Fruit fly (Drosophila melanogaster) whole organism, embryonic: ENCODE measurements around the gene Cisd2.

Source experiments
- B-H1 ChIP-seq: fragments of 200-800 bp; sonication (Bioruptor generic); IDR thresholded peaks from 3 replicates; pipeline ENCODE4 v1.3.6; 2022; ENCODE audit warnings: missing biosample characterization, missing genetic modification characterization
- BEAF-32 ChIP-seq: fragments of 200-800 bp; sonication (Bioruptor generic); optimal IDR thresholded peaks from 3 replicates; lab custom pipeline; 2017; ENCODE audit warnings: missing biosample characterization, missing genetic modification characterization, mild to moderate bottlenecking, moderate library complexity, missing genetic modification reagents
- CG11093 ChIP-seq: fragments of 200-800 bp; sonication (Bioruptor generic); IDR thresholded peaks from 3 replicates; pipeline ENCODE4 v1.3.6; 2022; ENCODE audit warnings: missing biosample characterization, missing genetic modification characterization
- CG11560 ChIP-seq: fragments of 200-800 bp; sonication (Bioruptor generic); IDR thresholded peaks from 3 replicates; pipeline ENCODE4 v1.3.6; 2022; ENCODE audit warnings: missing biosample characterization, missing genetic modification characterization
- CG13894 ChIP-seq: fragments of 200-800 bp; sonication (Bioruptor generic); optimal IDR thresholded peaks from 3 replicates; lab custom pipeline; 2018; ENCODE audit warnings: missing biosample characterization, mild to moderate bottlenecking, missing genetic modification characterization, moderate library complexity
- CG15479 ChIP-seq: fragments of 200-800 bp; sonication (Bioruptor generic); optimal IDR thresholded peaks from 3 replicates; lab custom pipeline; 2019; ENCODE audit warnings: missing biosample characterization, mild to moderate bottlenecking, missing genetic modification characterization, moderate library complexity
- CG15514 ChIP-seq: fragments of 200-800 bp; sonication (Bioruptor generic); optimal IDR thresholded peaks from 3 replicates; lab custom pipeline; 2017; ENCODE audit warnings: missing biosample characterization, missing genetic modification characterization, mild to moderate bottlenecking, moderate library complexity, missing genetic modification reagents
- CG16813 ChIP-seq: fragments of 200-800 bp; sonication (Bioruptor generic); IDR thresholded peaks from 3 replicates; pipeline ENCODE4 v1.3.6; 2022; ENCODE audit warnings: missing biosample characterization, missing genetic modification characterization; ENCODE audit not compliant: partially characterized antibody
- CG17361 ChIP-seq: fragments of 200-800 bp; sonication (Bioruptor generic); IDR thresholded peaks from 3 replicates; pipeline ENCODE4 v1.3.6; 2022; ENCODE audit warnings: missing biosample characterization, missing genetic modification characterization
- CG17829 ChIP-seq: fragments of 200-800 bp; optimal IDR thresholded peaks from 2 replicates; lab custom pipeline; 2019; ENCODE audit warnings: missing biosample characterization, mild to moderate bottlenecking, missing genetic modification characterization, moderate library complexity
- CG30020 ChIP-seq: fragments of 200-800 bp; optimal IDR thresholded peaks from 2 replicates; lab custom pipeline; 2019; ENCODE audit warnings: missing biosample characterization, mild to moderate bottlenecking, missing genetic modification characterization, moderate library complexity
- CG31365 ChIP-seq: fragments of 200-800 bp; sonication (Bioruptor generic); optimal IDR thresholded peaks from 2 replicates; lab custom pipeline; 2018; ENCODE audit warnings: missing biosample characterization, mild to moderate bottlenecking, missing genetic modification characterization
- CG32772 ChIP-seq: fragments of 200-800 bp; sonication (Bioruptor generic); IDR thresholded peaks from 2 replicates; pipeline ENCODE4 v1.3.6; 2022; ENCODE audit warnings: missing biosample characterization, missing genetic modification characterization
- CG3281 ChIP-seq: fragments of 200-800 bp; sonication (Bioruptor generic); optimal IDR thresholded peaks from 3 replicates; lab custom pipeline; 2017; ENCODE audit warnings: missing biosample characterization, mild to moderate bottlenecking, missing genetic modification characterization
- CG34376 ChIP-seq: fragments of 200-800 bp; sonication (Bioruptor generic); optimal IDR thresholded peaks from 2 replicates; lab custom pipeline; 2018; ENCODE audit warnings: missing biosample characterization, mild to moderate bottlenecking, missing genetic modification characterization
- CG34422 ChIP-seq: fragments of 200-800 bp; sonication (Bioruptor generic); IDR thresholded peaks from 3 replicates; pipeline ENCODE4 v1.3.6; 2022; ENCODE audit warnings: missing biosample characterization, missing genetic modification characterization
- CG4617 ChIP-seq: fragments of 200-800 bp; sonication (Bioruptor generic); optimal IDR thresholded peaks from 3 replicates; lab custom pipeline; 2016; ENCODE audit warnings: missing biosample characterization, missing genetic modification characterization, borderline replicate concordance
- CG6791 ChIP-seq: fragments of 200-800 bp; sonication (Bioruptor generic); IDR thresholded peaks from 3 replicates; pipeline ENCODE4 v1.3.6; 2022; ENCODE audit warnings: missing biosample characterization, missing genetic modification characterization; ENCODE audit not compliant: partially characterized antibody
- CG7556 ChIP-seq: fragments of 200-800 bp; sonication (Bioruptor generic); optimal IDR thresholded peaks from 2 replicates; lab custom pipeline; 2017; ENCODE audit warnings: missing biosample characterization, mild to moderate bottlenecking, missing genetic modification characterization
- CG7963 ChIP-seq: fragments of 200-800 bp; sonication (Bioruptor generic); IDR thresholded peaks from 3 replicates; pipeline ENCODE4 v1.3.6; 2022; ENCODE audit warnings: missing biosample characterization, missing genetic modification characterization; ENCODE audit not compliant: partially characterized antibody
- CG8281 ChIP-seq: fragments of 200-800 bp; sonication (Bioruptor generic); optimal IDR thresholded peaks from 2 replicates; lab custom pipeline; 2018; ENCODE audit warnings: missing biosample characterization, mild to moderate bottlenecking, missing genetic modification characterization, moderate library complexity
- CG8290 ChIP-seq, 3 experiments: fragments of 200-800 bp; sonication (Bioruptor generic); optimal IDR thresholded peaks; 2 replicates each; lab custom pipeline; 2016 to 2019; ENCODE audit warnings: missing biosample characterization in 3 of 3, missing genetic modification characterization in 3 of 3, mild to moderate bottlenecking in 2 of 3, moderate library complexity in 1 of 3
- CG8765 ChIP-seq: fragments of 200-800 bp; sonication (Bioruptor generic); IDR thresholded peaks from 2 replicates; pipeline ENCODE4 v1.3.6; 2022; ENCODE audit warnings: missing biosample characterization, missing genetic modification characterization
- CG9797 ChIP-seq: fragments of 200-800 bp; sonication (Bioruptor generic); optimal IDR thresholded peaks from 3 replicates; lab custom pipeline; 2018; ENCODE audit warnings: missing biosample characterization, mild to moderate bottlenecking, missing genetic modification characterization
- CHES-1-like ChIP-seq: fragments of 200-800 bp; sonication (Bioruptor generic); optimal IDR thresholded peaks from 2 replicates; lab custom pipeline; 2016; ENCODE audit warnings: missing biosample characterization, missing genetic modification characterization
- CTCF ChIP-seq: fragments of 200-800 bp; sonication (Bioruptor generic); optimal IDR thresholded peaks from 2 replicates; lab custom pipeline; 2017; ENCODE audit warnings: missing biosample characterization, mild to moderate bottlenecking, missing genetic modification characterization, moderate library complexity
- Deaf1 ChIP-seq: fragments of 200-800 bp; optimal IDR thresholded peaks from 3 replicates; lab custom pipeline; 2019; ENCODE audit warnings: missing biosample characterization, mild to moderate bottlenecking, missing genetic modification characterization, moderate library complexity
- Dip2 ChIP-seq: fragments of 200-800 bp; sonication (Bioruptor generic); IDR thresholded peaks from 2 replicates; pipeline ENCODE4 v1.3.6; 2022; ENCODE audit warnings: missing biosample characterization, missing genetic modification characterization
- E2f2 ChIP-seq: fragments of 200-800 bp; sonication (Bioruptor generic); IDR thresholded peaks from 2 replicates; pipeline ENCODE4 v1.3.6; 2022; ENCODE audit warnings: missing biosample characterization, missing genetic modification characterization
- Ets97D ChIP-seq: fragments of 200-800 bp; sonication (Bioruptor generic); optimal IDR thresholded peaks from 3 replicates; lab custom pipeline; 2016; ENCODE audit warnings: missing biosample characterization, missing genetic modification characterization
- HmgD ChIP-seq: fragments of 200-800 bp; sonication (Bioruptor generic); optimal IDR thresholded peaks from 3 replicates; lab custom pipeline; 2016; ENCODE audit warnings: missing biosample characterization, missing genetic modification characterization
- MBD-R2 ChIP-seq: fragments of 200-800 bp; sonication (Bioruptor generic); IDR thresholded peaks from 2 replicates; pipeline ENCODE4 v1.3.6; 2022; ENCODE audit warnings: missing biosample characterization, missing genetic modification characterization
- Med ChIP-seq: fragments of 200-800 bp; sonication (Bioruptor generic); peaks from one replicate; lab custom pipeline; 2016; ENCODE audit warnings: missing biosample characterization, missing genetic modification characterization, mild to moderate bottlenecking, inconsistent platforms, moderate library complexity
- Myb ChIP-seq: fragments of 200-800 bp; sonication (Bioruptor generic); optimal IDR thresholded peaks from 2 replicates; lab custom pipeline; 2016; ENCODE audit warnings: missing biosample characterization, missing genetic modification characterization
- Nf-YA ChIP-seq: fragments of 200-800 bp; sonication (Bioruptor generic); IDR thresholded peaks from 2 replicates; pipeline ENCODE4 v1.3.6; 2022; ENCODE audit warnings: missing biosample characterization, missing genetic modification characterization
- Pdp1 ChIP-seq, 2 experiments: fragments of 200-800 bp; sonication (Bioruptor generic); optimal IDR thresholded peaks; 3 replicates each; lab custom pipeline; 2016; ENCODE audit warnings: missing biosample characterization in 2 of 2, missing genetic modification characterization in 2 of 2, mild to moderate bottlenecking in 1 of 2, moderate library complexity in 1 of 2
- ara ChIP-seq: fragments of 200-800 bp; sonication (Bioruptor generic); IDR thresholded peaks from 2 replicates; pipeline ENCODE4 v1.3.6; 2022; ENCODE audit warnings: missing biosample characterization, missing genetic modification characterization
- ato ChIP-seq: fragments of 200-800 bp; sonication (Bioruptor generic); IDR thresholded peaks from 2 replicates; pipeline ENCODE4 v1.3.6; 2022; ENCODE audit warnings: missing biosample characterization, missing genetic modification characterization; ENCODE audit not compliant: partially characterized antibody
- bbx ChIP-seq: fragments of 200-800 bp; sonication (Bioruptor generic); IDR thresholded peaks from 2 replicates; pipeline ENCODE4 v1.3.6; 2022; ENCODE audit warnings: missing biosample characterization, missing genetic modification characterization; ENCODE audit not compliant: partially characterized antibody
- cad ChIP-seq: fragments of >200 bp; optimal IDR thresholded peaks from 2 replicates; lab custom pipeline; 2017; ENCODE audit warnings: missing biosample characterization, missing genetic modification characterization
- chn ChIP-seq: fragments of 200-800 bp; sonication (Bioruptor generic); optimal IDR thresholded peaks from 2 replicates; lab custom pipeline; 2016; ENCODE audit warnings: missing biosample characterization, missing genetic modification characterization
- ci ChIP-seq: fragments of 200-800 bp; sonication (Bioruptor generic); IDR thresholded peaks from 3 replicates; pipeline ENCODE4 v1.3.6; 2022; ENCODE audit warnings: missing biosample characterization, missing genetic modification characterization
- ems ChIP-seq: fragments of 200-800 bp; sonication (Bioruptor generic); optimal IDR thresholded peaks from 3 replicates; lab custom pipeline; 2016; ENCODE audit warnings: missing biosample characterization, missing genetic modification characterization
- hbn ChIP-seq: fragments of 200-800 bp; sonication (Bioruptor generic); IDR thresholded peaks from 2 replicates; pipeline ENCODE4 v1.3.6; 2022; ENCODE audit warnings: missing biosample characterization, missing genetic modification characterization; ENCODE audit not compliant: partially characterized antibody
- nerfin-2 ChIP-seq: fragments of 200-800 bp; sonication (Bioruptor generic); IDR thresholded peaks from 2 replicates; pipeline ENCODE4 v1.3.6; 2022; ENCODE audit warnings: missing biosample characterization, missing genetic modification characterization; ENCODE audit not compliant: partially characterized antibody
- phol ChIP-seq: fragments of 200-800 bp; sonication (Bioruptor generic); optimal IDR thresholded peaks from 3 replicates; lab custom pipeline; 2018; ENCODE audit warnings: missing biosample characterization, mild to moderate bottlenecking, missing genetic modification characterization, moderate library complexity
- unc-4 ChIP-seq: fragments of 200-800 bp; sonication (Bioruptor generic); IDR thresholded peaks from 2 replicates; pipeline ENCODE4 v1.3.6; 2022; ENCODE audit warnings: missing biosample characterization, missing genetic modification characterization; ENCODE audit not compliant: partially characterized antibody

Gene Cisd2

DNA sequence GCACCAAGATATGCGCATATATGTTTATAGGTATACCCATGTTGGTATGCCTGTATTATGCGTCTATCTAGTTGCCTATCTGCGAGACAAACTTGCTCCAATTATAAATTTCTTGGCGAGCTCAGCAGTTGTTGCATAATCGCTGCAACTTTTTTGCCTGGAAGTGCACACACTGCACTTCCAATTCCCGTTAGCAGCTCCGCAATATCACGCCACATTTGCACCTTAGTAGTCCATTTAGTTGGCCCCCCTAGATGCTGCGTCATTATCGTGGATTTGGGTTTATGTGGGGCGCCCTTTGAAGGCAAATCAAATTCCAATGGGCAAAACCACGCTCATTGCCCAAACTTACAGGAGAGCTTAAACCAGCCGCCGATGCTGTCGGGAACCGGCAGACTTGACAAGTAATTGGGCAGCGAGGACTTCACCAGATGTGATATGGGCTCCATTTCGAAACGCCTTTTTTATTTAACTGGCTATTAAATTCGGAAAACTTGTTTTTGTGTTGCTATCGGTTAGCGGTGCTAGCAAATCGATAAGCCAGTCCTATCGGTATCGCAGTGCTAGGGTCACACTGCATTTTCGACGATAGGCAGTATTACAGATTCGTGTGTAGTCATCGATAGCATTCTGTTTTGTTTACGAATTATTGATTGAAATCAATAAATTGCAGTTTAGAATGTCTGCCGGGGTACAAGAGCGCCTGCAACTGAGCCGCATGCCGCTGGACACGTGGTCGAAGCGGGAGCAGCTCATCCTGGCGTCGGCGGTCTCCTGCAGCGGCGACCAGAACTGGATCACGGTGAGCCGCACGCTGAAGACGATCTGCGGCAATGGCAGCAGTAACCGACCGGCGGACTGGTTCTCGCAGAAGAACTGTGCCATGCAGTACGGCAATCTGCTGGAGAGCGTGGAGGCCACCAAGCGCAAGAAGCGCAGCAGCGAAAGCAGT lies at the start of gene Cisd2, which contains the start of gene Brd8 (continued):
- TF ChIP-seq Deaf1 (tag; lab: Kevin White, UChicago): no peak
- peak; percentile 86 for TF ChIP-seq CG9797 (GFP tag; lab: Kevin White, UChicago)
- peak; percentile 76; the same call in 2 of the 3 replicates for TF ChIP-seq CG11560 (tag; lab: Robert Waterston, UW)
- no peak for TF ChIP-seq CG7556
- TF ChIP-seq hbn: peak; percentile 88
- TF ChIP-seq CG7963: peak; percentile 98
- 0 out of 3 replicates have a peak, but pooled peaks have one; percentile 14 for TF ChIP-seq CG17361 (GFP tag; lab: Robert Waterston, UW)
- peak; percentile 94 for TF ChIP-seq nerfin-2 (GFP tag; lab: Robert Waterston, UW)
- peak; percentile 28 for TF ChIP-seq phol
- peak; percentile 91 for TF ChIP-seq unc-4 (GFP tag; lab: Robert Waterston, UW)
- TF ChIP-seq MBD-R2 (GFP tag; lab: Robert Waterston, UW): peak; percentile 93
- TF ChIP-seq CG34422 (GFP tag; lab: Robert Waterston, UW): peak; percentile 47; the same call in 1 of the 3 replicates
- peak; percentile 81 for TF ChIP-seq Med (GFP tag; lab: Kevin White, UChicago)
- TF ChIP-seq CG15479 (GFP tag; lab: Kevin White, UChicago): no peak
- no peak for TF ChIP-seq CG3281
- no peak for TF ChIP-seq Dip2 (GFP tag; lab: Robert Waterston, UW)
- TF ChIP-seq ems (GFP tag; lab: Kevin White, UChicago): no peak
- TF ChIP-seq CG15514 (GFP tag; lab: Kevin White, UChicago): peak; percentile 84
- TF ChIP-seq CG17829 (tag; lab: Kevin White, UChicago): peak; percentile 46
- TF ChIP-seq CHES-1-like: peak; percentile 63
- no peak for TF ChIP-seq B-H1 (GFP tag; lab: Robert Waterston, UW)
- TF ChIP-seq CG16813 (GFP tag; lab: Robert Waterston, UW): peak; percentile 92
- no peak for TF ChIP-seq CG32772 (GFP tag; lab: Robert Waterston, UW)
- peak; percentile 97 for TF ChIP-seq bbx (GFP tag; lab: Robert Waterston, UW)
- TF ChIP-seq CG8281 (tag; lab: Kevin White, UChicago): peak; percentile 43
- peak; percentile 85 for TF ChIP-seq CG4617 (GFP tag; lab: Kevin White, UChicago)
- peak; percentile 62 for TF ChIP-seq E2f2 (GFP tag; lab: Robert Waterston, UW)
- peak; percentile 6 for TF ChIP-seq CG13894
- no peak for TF ChIP-seq cad (GFP tag; lab: Kevin White, UChicago)
- no peak for TF ChIP-seq CG8290 (GFP tag; optimal IDR thresholded peaks at IDR 0.05; lab: Kevin White, UChicago)
- TF ChIP-seq CG8290 (tag; optimal IDR thresholded peaks at IDR 0.05; lab: Kevin White, UChicago): peak in 1 of 2 experiments; percentile 51
- TF ChIP-seq CG31365 (tag; lab: Kevin White, UChicago): no peak
- TF ChIP-seq Myb (GFP tag; lab: Kevin White, UChicago): peak; percentile 47
- peak; percentile 44 for TF ChIP-seq HmgD (GFP tag; lab: Kevin White, UChicago)
- TF ChIP-seq BEAF-32 (GFP tag; lab: Kevin White, UChicago): peak; percentile 91
- TF ChIP-seq chn (GFP tag; lab: Kevin White, UChicago): no peak
- TF ChIP-seq CG30020 (tag; lab: Kevin White, UChicago): peak; percentile 29
- no peak for TF ChIP-seq ara
- TF ChIP-seq ato (GFP tag; lab: Robert Waterston, UW): peak; percentile 96
- TF ChIP-seq CG34376 (GFP tag; lab: Kevin White, UChicago): no peak
- no peak for TF ChIP-seq CG11093 (GFP tag; lab: Robert Waterston, UW)
- peak; percentile 35; the same call in 1 of the 3 replicates for TF ChIP-seq ci (GFP tag; lab: Robert Waterston, UW)
- no peak for TF ChIP-seq CG8765 (GFP tag; lab: Robert Waterston, UW)
- TF ChIP-seq CTCF (GFP tag; lab: Kevin White, UChicago): peak; percentile 55
- peak; percentile 98 for TF ChIP-seq CG6791 (GFP tag; lab: Robert Waterston, UW)
- TF ChIP-seq Ets97D: peak; percentile 80
- TF ChIP-seq Nf-YA (GFP tag; lab: Robert Waterston, UW): no peak
- peak in 1 of 2 experiments; percentile 94 for TF ChIP-seq Pdp1 (GFP tag; optimal IDR thresholded peaks at IDR 0.05; lab: Kevin White, UChicago)
